Worm (Caenorhabditis elegans): ENCODE results near the gene H24K24.2.
A peak's percentile ranks its signal among the peaks of the same experiment; 100 is the strongest.
"Not testable (repeated sequence)": the region's sequence is repeated elsewhere in the genome, so short reads cannot be mapped to it uniquely, and the experiment has no call there.

H24K24.2 gene

ce11 chrV:890423-890822 lies 27.2 kb upstream of the H24K24.2 start, which contains the start of gene srlf-21:
TSS of gene srlf-21 (minus strand) at chrV:890523.
- TF ChIP-seq ztf-3 (GFP tag; optimal IDR thresholded peaks at IDR 0.05): no peak
- TF ChIP-seq lsy-27 (tag; optimal IDR thresholded peaks at IDR 0.05; ENCODE audit: borderline replicate concordance, insufficient read depth): no peak
- TF ChIP-seq lin-35 (GFP tag; optimal IDR thresholded peaks at IDR 0.05): no peak
- TF ChIP-seq attf-6 (GFP tag; IDR thresholded peaks at IDR 0.05): no peak
- TF ChIP-seq B0336.3 (GFP tag; IDR thresholded peaks at IDR 0.05): no peak
- no peak for TF ChIP-seq F57A8.1 (GFP tag; optimal IDR thresholded peaks at IDR 0.05)

ce11 chrV:890835-891234 lies 26.8 kb upstream of the H24K24.2 start, which contains the start of gene srlf-22:
TSS of gene srlf-22 (plus strand) at chrV:891135.
- TF ChIP-seq egl-44 (GFP tag; IDR thresholded peaks at IDR 0.05); nfya-1 (tag; optimal IDR thresholded peaks at IDR 0.05; ENCODE audit: borderline replicate concordance, insufficient read depth); attf-3 (GFP tag; conservative IDR thresholded peaks at IDR 0.05): not testable (repeated sequence)

- TF ChIP-seq sptf-2 (GFP tag; optimal IDR thresholded peaks at IDR 0.05) (no peak), madf-6 (GFP tag; IDR thresholded peaks at IDR 0.05) (no peak), snpc-1.1 (tag; optimal IDR thresholded peaks at IDR 0.05; ENCODE audit: insufficient read depth) (no peak), fkh-3 (tag; optimal IDR thresholded peaks at IDR 0.05) (no peak), ekl-4 (GFP tag; IDR thresholded peaks at IDR 0.05) (no peak), F55B11.4 (tag; optimal IDR thresholded peaks at IDR 0.05; ENCODE audit: borderline replicate concordance, insufficient read depth) (no peak), athp-1 (tag; optimal IDR thresholded peaks at IDR 0.05) (no peak)
Observed at ce11 chrV:893437-894018, 24.1 kb upstream of the H24K24.2 start, which contains the start of the genes srlf-23 and srlf-20. TSS of gene srlf-23 (minus strand) at chrV:893537. TSS of gene srlf-20 (plus strand) at chrV:893968.

- TF ChIP-seq F52B5.7 (tag; optimal IDR thresholded peaks at IDR 0.05) (no peak), unc-62 (GFP tag; optimal IDR thresholded peaks at IDR 0.05) (no peak), B0019.2 (GFP tag; conservative IDR thresholded peaks at IDR 0.05) (no peak), athp-1 (tag; optimal IDR thresholded peaks at IDR 0.05) (no peak)
Observed at ce11 chrV:899087-899486, 18.5 kb upstream of the H24K24.2 start, which contains the start of gene nas-32. TSS of gene nas-32 (minus strand) at chrV:899187.

ce11 chrV:903460-903859 lies 14.1 kb upstream of the H24K24.2 start, which contains the start of gene fmo-5:
TSS of gene fmo-5 (minus strand) at chrV:903665.
- TF ChIP-seq tbp1 (GFP tag; optimal IDR thresholded peaks at IDR 0.05) (peak; percentile 35), ztf-26 (tag; optimal IDR thresholded peaks at IDR 0.05) (peak; percentile 31), T26A5.8 (tag; optimal IDR thresholded peaks at IDR 0.05) (no peak), Y53G8AR.9 (GFP tag; conservative IDR thresholded peaks at IDR 0.05) (no peak), B0261.1 (tag; optimal IDR thresholded peaks at IDR 0.05) (no peak), egrh-3 (GFP tag; IDR thresholded peaks at IDR 0.05) (no peak), rcor-1 (GFP tag; IDR thresholded peaks at IDR 0.05) (no peak), F49E8.2 (tag; optimal IDR thresholded peaks at IDR 0.05; ENCODE audit: insufficient read depth) (no peak), B0336.3 (GFP tag; IDR thresholded peaks at IDR 0.05) (no peak), C06A6.2 (GFP tag; conservative IDR thresholded peaks at IDR 0.05) (0 out of 2 replicates have a peak, but pooled peaks have one; percentile 28), athp-1 (tag; optimal IDR thresholded peaks at IDR 0.05) (no peak), unc-62 (GFP tag; optimal IDR thresholded peaks at IDR 0.05) (no peak), hlh-26 (GFP tag; conservative IDR thresholded peaks at IDR 0.05) (no peak), dox-1 (GFP tag; IDR thresholded peaks at IDR 0.05) (no peak), let-607 (tag; optimal IDR thresholded peaks at IDR 0.05) (no peak), F22D6.2 (tag; optimal IDR thresholded peaks at IDR 0.05) (peak; percentile 25), cebp-1 (GFP tag; IDR thresholded peaks at IDR 0.05) (no peak), cebp-1 (tag; optimal IDR thresholded peaks at IDR 0.05) (peak; percentile 37), nhr-80 (tag; optimal IDR thresholded peaks at IDR 0.05) (peak; percentile 15), mcd-1 (GFP tag; IDR thresholded peaks at IDR 0.05) (peak; percentile 58), madf-3 (GFP tag; IDR thresholded peaks at IDR 0.05) (0 out of 2 replicates have a peak, but pooled peaks have one; percentile 14), hmg-1.2 (GFP tag; IDR thresholded peaks at IDR 0.05) (peak; percentile 80), ztf-28 (GFP tag; IDR thresholded peaks at IDR 0.05) (no peak), attf-5 (GFP tag; optimal IDR thresholded peaks at IDR 0.05) (peak; percentile 8)

Measured in whole organism, young adult.